Fruit fly (Drosophila melanogaster) whole organism, embryonic: ENCODE results near the gene CG31076.

Experiments used
- Aef1 ChIP-seq: fragments of 200-800 bp; sonication (Bioruptor generic); IDR thresholded peaks from 3 replicates; pipeline ENCODE4 v1.3.6; 2022; ENCODE audit warnings: missing biosample characterization, missing genetic modification characterization
- Atf6 ChIP-seq: fragments of 200-800 bp; sonication (Bioruptor generic); IDR thresholded peaks from 2 replicates; pipeline ENCODE4 v1.3.6; 2022; ENCODE audit warnings: missing biosample characterization, missing genetic modification characterization
- CG10565 ChIP-seq: fragments of 200-800 bp; sonication (Bioruptor generic); optimal IDR thresholded peaks from 3 replicates; lab custom pipeline; 2016; ENCODE audit warnings: missing biosample characterization, mild to moderate bottlenecking, missing genetic modification characterization
- CG12071 ChIP-seq: fragments of 200-800 bp; sonication (Bioruptor generic); optimal IDR thresholded peaks from 3 replicates; lab custom pipeline; 2018; ENCODE audit warnings: missing biosample characterization, mild to moderate bottlenecking, missing genetic modification characterization
- CG12659 ChIP-seq: fragments of 200-800 bp; sonication (Bioruptor generic); optimal IDR thresholded peaks from 3 replicates; lab custom pipeline; 2017; ENCODE audit warnings: mild to moderate bottlenecking, missing biosample characterization, missing genetic modification reagents, missing genetic modification characterization
- CG15514 ChIP-seq: fragments of 200-800 bp; sonication (Bioruptor generic); optimal IDR thresholded peaks from 3 replicates; lab custom pipeline; 2017; ENCODE audit warnings: missing biosample characterization, missing genetic modification characterization, mild to moderate bottlenecking, moderate library complexity, missing genetic modification reagents
- CG3163 ChIP-seq: fragments of 200-800 bp; sonication (Bioruptor generic); optimal IDR thresholded peaks from 3 replicates; lab custom pipeline; 2016; ENCODE audit warnings: missing biosample characterization, missing genetic modification characterization
- CG32772 ChIP-seq: fragments of 200-800 bp; sonication (Bioruptor generic); IDR thresholded peaks from 2 replicates; pipeline ENCODE4 v1.3.6; 2022; ENCODE audit warnings: missing biosample characterization, missing genetic modification characterization
- CG3281 ChIP-seq: fragments of 200-800 bp; sonication (Bioruptor generic); optimal IDR thresholded peaks from 3 replicates; lab custom pipeline; 2017; ENCODE audit warnings: missing biosample characterization, mild to moderate bottlenecking, missing genetic modification characterization
- CG33557 ChIP-seq: fragments of 200-800 bp; sonication (Bioruptor generic); optimal IDR thresholded peaks from 2 replicates; lab custom pipeline; 2019; ENCODE audit warnings: missing biosample characterization, mild to moderate bottlenecking, missing genetic modification characterization, moderate library complexity
- CG3995 ChIP-seq: fragments of 200-800 bp; sonication (Bioruptor generic); optimal IDR thresholded peaks from 3 replicates; lab custom pipeline; 2016; ENCODE audit warnings: missing biosample characterization, missing genetic modification characterization
- CG4328 ChIP-seq: fragments of 200-800 bp; sonication (Bioruptor generic); optimal IDR thresholded peaks from 3 replicates; lab custom pipeline; 2017; ENCODE audit warnings: missing biosample characterization, missing genetic modification reagents, missing genetic modification characterization
- CG43689 ChIP-seq: fragments of 200-800 bp; sonication (Bioruptor generic); IDR thresholded peaks from 2 replicates; pipeline ENCODE4 v1.3.6; 2022; ENCODE audit warnings: missing biosample characterization, missing genetic modification characterization
- CG4730 ChIP-seq: fragments of 200-800 bp; sonication (Bioruptor generic); IDR thresholded peaks from 2 replicates; pipeline ENCODE4 v1.3.6; 2022; ENCODE audit warnings: missing biosample characterization, missing genetic modification characterization
- CG6654 ChIP-seq: fragments of 200-800 bp; sonication (Bioruptor generic); optimal IDR thresholded peaks from 2 replicates; lab custom pipeline; 2017; ENCODE audit warnings: missing biosample characterization, mild to moderate bottlenecking, missing genetic modification characterization
- CG6854 ChIP-seq: fragments of 200-800 bp; sonication (Bioruptor generic); optimal IDR thresholded peaks from 3 replicates; lab custom pipeline; 2017; ENCODE audit warnings: missing biosample characterization, mild to moderate bottlenecking, missing genetic modification characterization
- CG7556 ChIP-seq: fragments of 200-800 bp; sonication (Bioruptor generic); optimal IDR thresholded peaks from 2 replicates; lab custom pipeline; 2017; ENCODE audit warnings: missing biosample characterization, mild to moderate bottlenecking, missing genetic modification characterization
- CG8290 ChIP-seq, 3 experiments: fragments of 200-800 bp; sonication (Bioruptor generic); optimal IDR thresholded peaks; 2 replicates each; lab custom pipeline; 2016 to 2019; ENCODE audit warnings: missing biosample characterization in 3 of 3, missing genetic modification characterization in 3 of 3, mild to moderate bottlenecking in 2 of 3, moderate library complexity in 1 of 3
- Chrac-16 ChIP-seq: fragments of 200-800 bp; sonication (Bioruptor generic); optimal IDR thresholded peaks from 3 replicates; lab custom pipeline; 2016; ENCODE audit warnings: missing biosample characterization, missing genetic modification characterization
- Dip2 ChIP-seq: fragments of 200-800 bp; sonication (Bioruptor generic); IDR thresholded peaks from 2 replicates; pipeline ENCODE4 v1.3.6; 2022; ENCODE audit warnings: missing biosample characterization, missing genetic modification characterization
- Dip3 ChIP-seq: fragments of 200-800 bp; sonication (Bioruptor generic); optimal IDR thresholded peaks from 3 replicates; lab custom pipeline; 2016; ENCODE audit warnings: missing biosample characterization, missing genetic modification characterization
- Fer2 ChIP-seq: fragments of 200-800 bp; sonication (Bioruptor generic); optimal IDR thresholded peaks from 2 replicates; lab custom pipeline; 2018; ENCODE audit warnings: missing biosample characterization, mild to moderate bottlenecking, missing genetic modification characterization, moderate library complexity
- HLH3B ChIP-seq: fragments of 200-800 bp; sonication (Bioruptor generic); IDR thresholded peaks from 2 replicates; pipeline ENCODE4 v1.3.6; 2022; ENCODE audit warnings: missing biosample characterization, missing genetic modification characterization
- Hey ChIP-seq: fragments of 200-800 bp; sonication (Bioruptor generic); optimal IDR thresholded peaks from 3 replicates; lab custom pipeline; 2018; ENCODE audit warnings: missing biosample characterization, mild to moderate bottlenecking, missing genetic modification characterization
- NC2α ChIP-seq: fragments of 200-800 bp; sonication (Bioruptor generic); optimal IDR thresholded peaks from 2 replicates; lab custom pipeline; 2016; ENCODE audit warnings: missing biosample characterization, missing genetic modification characterization
- NK7.1 ChIP-seq: fragments of 200-800 bp; sonication (Bioruptor generic); optimal IDR thresholded peaks from 3 replicates; lab custom pipeline; 2016; ENCODE audit warnings: missing biosample characterization, missing genetic modification characterization
- Nf-YC ChIP-seq: fragments of 200-800 bp; optimal IDR thresholded peaks from 3 replicates; lab custom pipeline; 2019; ENCODE audit warnings: missing biosample characterization, mild to moderate bottlenecking, missing genetic modification characterization, moderate library complexity
- PHDP ChIP-seq: fragments of 200-800 bp; sonication (Bioruptor generic); optimal IDR thresholded peaks from 3 replicates; lab custom pipeline; 2018; ENCODE audit warnings: missing biosample characterization, mild to moderate bottlenecking, missing genetic modification characterization, moderate library complexity
- Rfx ChIP-seq: fragments of 200-800 bp; sonication (Bioruptor generic); IDR thresholded peaks from 2 replicates; pipeline ENCODE4 v1.3.6; 2022; ENCODE audit warnings: missing biosample characterization, missing genetic modification characterization
- Sin3A ChIP-seq: fragments of >200 bp; optimal IDR thresholded peaks from 2 replicates; lab custom pipeline; 2018
- Six4 ChIP-seq: fragments of 200-800 bp; sonication (Bioruptor generic); optimal IDR thresholded peaks from 2 replicates; lab custom pipeline; 2016; ENCODE audit warnings: missing biosample characterization, missing genetic modification characterization
- Xbp1 ChIP-seq: fragments of 200-800 bp; sonication (Bioruptor generic); optimal IDR thresholded peaks from 3 replicates; lab custom pipeline; 2016; ENCODE audit warnings: missing biosample characterization, mild to moderate bottlenecking, missing genetic modification characterization
- ara ChIP-seq: fragments of 200-800 bp; sonication (Bioruptor generic); IDR thresholded peaks from 2 replicates; pipeline ENCODE4 v1.3.6; 2022; ENCODE audit warnings: missing biosample characterization, missing genetic modification characterization
- bab2 ChIP-seq: fragments of 200-800 bp; sonication (Bioruptor generic); optimal IDR thresholded peaks from 2 replicates; lab custom pipeline; 2016; ENCODE audit warnings: missing biosample characterization, missing genetic modification characterization
- chif ChIP-seq, 2 experiments: fragments of 200-800 bp; sonication (Bioruptor generic); optimal IDR thresholded peaks; 3 replicates each; lab custom pipeline; 2016; ENCODE audit warnings: missing biosample characterization in 2 of 2, missing genetic modification characterization in 2 of 2
- chn ChIP-seq: fragments of 200-800 bp; sonication (Bioruptor generic); optimal IDR thresholded peaks from 2 replicates; lab custom pipeline; 2016; ENCODE audit warnings: missing biosample characterization, missing genetic modification characterization
- crc ChIP-seq: fragments of 200-800 bp; sonication (Bioruptor generic); optimal IDR thresholded peaks from 2 replicates; lab custom pipeline; 2016; ENCODE audit warnings: missing biosample characterization, missing genetic modification characterization
- da ChIP-seq: fragments of 200-800 bp; sonication (Bioruptor generic); optimal IDR thresholded peaks from 2 replicates; lab custom pipeline; 2016; ENCODE audit warnings: missing biosample characterization, missing genetic modification characterization
- fu2 ChIP-seq: fragments of 200-800 bp; sonication (Bioruptor generic); optimal IDR thresholded peaks from 2 replicates; lab custom pipeline; 2016; ENCODE audit warnings: missing biosample characterization, missing genetic modification characterization
- her ChIP-seq: fragments of 200-800 bp; sonication (Bioruptor generic); optimal IDR thresholded peaks from 2 replicates; lab custom pipeline; 2016; ENCODE audit warnings: missing biosample characterization, missing genetic modification characterization
- maf-S ChIP-seq: fragments of 200-800 bp; sonication (Bioruptor generic); optimal IDR thresholded peaks from 2 replicates; lab custom pipeline; 2016; ENCODE audit warnings: missing biosample characterization, missing genetic modification characterization
- nerfin-1 ChIP-seq: fragments of 200-800 bp; sonication (Bioruptor generic); optimal IDR thresholded peaks from 3 replicates; lab custom pipeline; 2019; ENCODE audit warnings: missing biosample characterization, mild to moderate bottlenecking, missing genetic modification characterization, moderate library complexity
- otp ChIP-seq: fragments of 200-800 bp; sonication (Bioruptor generic); IDR thresholded peaks from 3 replicates; pipeline ENCODE4, ENCODE4 v1.3.6; 2022; ENCODE audit warnings: missing biosample characterization, missing genetic modification characterization
- pb ChIP-seq: fragments of 200-800 bp; sonication (Bioruptor generic); optimal IDR thresholded peaks from 3 replicates; lab custom pipeline; 2016; ENCODE audit warnings: missing biosample characterization, missing genetic modification characterization
- prd ChIP-seq, 3 experiments: fragments of >200 bp in 2 of 3; fragments of 200-800 bp in 1 of 3; sonication (Bioruptor generic) in 1 of 3; optimal IDR thresholded peaks in 2 of 3; IDR thresholded peaks in 1 of 3; 2 replicates in 2 of 3; 3 replicates in 1 of 3; pipeline versions ENCODE4 v1.3.6 to Lab custom; 2017 to 2022; ENCODE audit warnings: missing biosample characterization in 1 of 3, missing genetic modification characterization in 1 of 3
- sim ChIP-seq: fragments of 200-800 bp; sonication (Bioruptor generic); IDR thresholded peaks from 2 replicates; pipeline ENCODE4 v1.3.6; 2022; ENCODE audit warnings: missing biosample characterization, missing genetic modification characterization
- slou ChIP-seq: fragments of 200-800 bp; sonication (Bioruptor generic); optimal IDR thresholded peaks from 3 replicates; lab custom pipeline; 2016; ENCODE audit warnings: missing biosample characterization, missing genetic modification characterization
- so ChIP-seq: fragments of 200-800 bp; sonication (Bioruptor generic); IDR thresholded peaks from 3 replicates; pipeline ENCODE4 v1.3.6; 2022; ENCODE audit warnings: missing biosample characterization, missing genetic modification characterization
- toy ChIP-seq: fragments of 200-800 bp; sonication (Bioruptor generic); IDR thresholded peaks from 2 replicates; pipeline ENCODE4 v1.3.6; 2022; ENCODE audit warnings: missing biosample characterization, missing genetic modification characterization
- unc-4 ChIP-seq: fragments of 200-800 bp; sonication (Bioruptor generic); IDR thresholded peaks from 2 replicates; pipeline ENCODE4 v1.3.6; 2022; ENCODE audit warnings: missing biosample characterization, missing genetic modification characterization; ENCODE audit not compliant: partially characterized antibody
- zf30C ChIP-seq: fragments of 200-800 bp; sonication (Bioruptor generic); optimal IDR thresholded peaks from 3 replicates; lab custom pipeline; 2018; ENCODE audit warnings: missing biosample characterization, mild to moderate bottlenecking, missing genetic modification characterization

Gene CG31076

DNA sequence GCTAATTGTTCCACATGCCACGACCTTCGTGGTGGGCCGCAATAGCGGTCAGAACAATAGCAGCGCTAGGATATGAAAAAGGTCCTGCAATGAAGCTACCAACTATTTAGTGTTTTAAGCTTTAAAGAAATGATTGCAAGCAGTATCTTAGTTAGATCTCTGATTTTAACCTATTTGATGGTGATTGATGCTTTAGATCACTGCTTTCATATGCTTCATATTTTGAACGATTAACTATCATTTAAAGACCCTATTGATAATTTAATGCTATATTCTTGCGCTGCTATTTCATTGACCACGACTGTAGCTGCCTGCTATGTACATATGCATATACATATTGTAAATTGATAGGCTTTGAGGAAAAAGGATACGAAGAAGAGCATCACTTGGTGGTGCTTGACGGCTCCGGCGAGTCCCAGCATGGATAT, 25.9 kb downstream of the CG31076 start (continued):
- TF ChIP-seq Hey (tag; lab: Kevin White, UChicago) (no peak), CG43689 (GFP tag; lab: Robert Waterston, UW) (no peak), CG8290 (GFP tag; optimal IDR thresholded peaks at IDR 0.05; lab: Kevin White, UChicago) (peak; percentile 36), CG8290 (tag; optimal IDR thresholded peaks at IDR 0.05; lab: Kevin White, UChicago) (peak in 1 of 2 experiments; percentile 23), NC2α (GFP tag; lab: Kevin White, UChicago) (no peak), unc-4 (no peak), CG32772 (GFP tag; lab: Robert Waterston, UW) (0 out of 2 replicates have a peak, but pooled peaks have one; percentile 31), CG12659 (GFP tag; lab: Kevin White, UChicago) (peak; percentile 9), CG6654 (GFP tag; lab: Kevin White, UChicago) (peak; percentile 46), NK7.1 (GFP tag; lab: Kevin White, UChicago) (peak; percentile 33), Chrac-16 (GFP tag; lab: Kevin White, UChicago) (peak; percentile 6), CG4730 (GFP tag; lab: Robert Waterston, UW) (0 out of 2 replicates have a peak, but pooled peaks have one; percentile 5), Six4 (GFP tag; lab: Kevin White, UChicago) (peak; percentile 70), bab2 (peak; percentile 86), toy (GFP tag; lab: Robert Waterston, UW) (no peak), fu2 (GFP tag; lab: Kevin White, UChicago) (peak; percentile 32), Rfx (GFP tag; lab: Robert Waterston, UW) (peak; percentile 29; the same call in 1 of the 2 replicates), maf-S (GFP tag; lab: Kevin White, UChicago) (no peak), pb (no peak), Dip2 (GFP tag; lab: Robert Waterston, UW) (no peak), CG3995 (GFP tag; lab: Kevin White, UChicago) (no peak), CG10565 (peak; percentile 40), CG33557 (GFP tag; lab: Kevin White, UChicago) (no peak), slou (GFP tag; lab: Kevin White, UChicago) (peak; percentile 48), Dip3 (GFP tag; lab: Kevin White, UChicago) (peak; percentile 41), nerfin-1 (tag; lab: Kevin White, UChicago) (peak; percentile 67), prd (optimal IDR thresholded peaks at IDR 0.05; lab: Kevin White, UChicago) (no peak), prd (GFP tag; IDR thresholded peaks at IDR 0.05; lab: Robert Waterston, UW) (peak; percentile 74), so (peak; percentile 40; the same call in 1 of the 3 replicates), PHDP (peak; percentile 42), CG6854 (GFP tag; lab: Kevin White, UChicago) (peak; percentile 53), crc (GFP tag; lab: Kevin White, UChicago) (peak; percentile 61), CG3163 (GFP tag; lab: Kevin White, UChicago) (no peak), sim (no peak), Sin3A (lab: Kevin White, UChicago) (no peak), CG3281 (GFP tag; lab: Kevin White, UChicago) (peak; percentile 82), CG12071 (GFP tag; lab: Kevin White, UChicago) (peak; percentile 84), her (GFP tag; lab: Kevin White, UChicago) (peak; percentile 35), Atf6 (GFP tag; lab: Robert Waterston, UW) (peak; percentile 53), da (no peak), otp (GFP tag; lab: Robert Waterston, UW) (no peak), Nf-YC (tag; lab: Kevin White, UChicago) (peak; percentile 27), CG15514 (GFP tag; lab: Kevin White, UChicago) (peak; percentile 68), zf30C (GFP tag; lab: Kevin White, UChicago) (no peak), Xbp1 (GFP tag; lab: Kevin White, UChicago) (peak; percentile 51), Fer2 (tag; lab: Kevin White, UChicago) (peak; percentile 2), ara (GFP tag; lab: Robert Waterston, UW) (no peak), HLH3B (GFP tag; lab: Robert Waterston, UW) (peak; percentile 63), CG7556 (peak; percentile 52), CG4328 (GFP tag; lab: Kevin White, UChicago) (no peak), Aef1 (GFP tag; lab: Robert Waterston, UW) (peak; percentile 59; the same call in 2 of the 3 replicates), chn (GFP tag; lab: Kevin White, UChicago) (no peak), chif (GFP tag; optimal IDR thresholded peaks at IDR 0.05; lab: Kevin White, UChicago) (no peak)
